Worm (Caenorhabditis elegans) whole organism, L4 larva: ENCODE measurements around the gene F54E2.1.

Experiments used
- F26F4.8 ChIP-seq: fragments of 200-800 bp; sonication (Bioruptor generic); conservative IDR thresholded peaks from 2 replicates; pipeline ENCODE4 v1.3.6; 2022; ENCODE audit warnings: missing genetic modification characterization, missing compliant biosample characterization
- F37D6.2 ChIP-seq: sonication (generic microtip); optimal IDR thresholded peaks from 2 replicates; lab custom pipeline; 2016; ENCODE audit warnings: mild to moderate bottlenecking, missing genetic modification characterization, missing compliant biosample characterization
- ZK546.5 ChIP-seq, 2 experiments: sonication (generic microtip); optimal IDR thresholded peaks; 2 replicates each; lab custom pipeline; 2017; ENCODE audit warnings: missing biosample characterization in 2 of 2, missing genetic modification characterization in 2 of 2
- aha-1 ChIP-seq: fragments of 150-350 bp; peaks from one replicate; lab custom pipeline; 2014; ENCODE audit warnings: missing biosample characterization, missing genetic modification characterization
- ceh-32 ChIP-seq: sonication (generic microtip); optimal IDR thresholded peaks from 2 replicates; lab custom pipeline; 2016; ENCODE audit warnings: mild to moderate bottlenecking, missing genetic modification characterization, missing compliant biosample characterization; ENCODE audit not compliant: poor library complexity
- ceh-62 ChIP-seq: sonication (generic microtip); optimal IDR thresholded peaks from 2 replicates; lab custom pipeline; 2017; ENCODE audit warnings: missing biosample characterization, missing genetic modification characterization
- daf-16 ChIP-seq, 3 experiments: sonication (generic microtip); optimal IDR thresholded peaks; 2 replicates each; lab custom pipeline; 2016 to 2017; ENCODE audit warnings: missing genetic modification characterization in 3 of 3, missing genetic modification reagents in 3 of 3, mild to moderate bottlenecking in 2 of 3, missing compliant biosample characterization in 2 of 3, missing biosample characterization in 1 of 3, moderate library complexity in 1 of 3
- dmd-6 ChIP-seq: fragments of 200-800 bp; sonication (Bioruptor generic); IDR thresholded peaks from 2 replicates; pipeline ENCODE4 v1.3.6; 2022; ENCODE audit warnings: missing genetic modification reagents, missing genetic modification characterization, missing compliant biosample characterization
- dmd-9 ChIP-seq: fragments of 200-800 bp; sonication (Bioruptor generic); IDR thresholded peaks from 2 replicates; pipeline ENCODE4 v1.3.6; 2022; ENCODE audit warnings: missing genetic modification reagents, missing genetic modification characterization, missing compliant biosample characterization
- duxl-1 ChIP-seq: sonication (generic microtip); optimal IDR thresholded peaks from 2 replicates; lab custom pipeline; 2016; ENCODE audit warnings: mild to moderate bottlenecking, missing genetic modification characterization, moderate library complexity, missing compliant biosample characterization; ENCODE audit not compliant: poor library complexity
- egl-27 ChIP-seq: sonication (generic microtip); optimal IDR thresholded peaks from 3 replicates; lab custom pipeline; 2017; ENCODE audit warnings: missing biosample characterization, missing genetic modification reagents, missing genetic modification characterization
- hlh-11 ChIP-seq: fragments of 200-800 bp; sonication (Bioruptor generic); optimal IDR thresholded peaks from 2 replicates; lab custom pipeline; 2018; ENCODE audit warnings: mild to moderate bottlenecking, missing genetic modification characterization, missing compliant biosample characterization
- hmg-1.1 ChIP-seq: fragments of 200-800 bp; sonication (Bioruptor generic); IDR thresholded peaks from 2 replicates; pipeline ENCODE4 v1.3.6; 2022; ENCODE audit warnings: missing genetic modification reagents, missing genetic modification characterization, missing compliant biosample characterization
- jun-1 ChIP-seq: fragments of 150-350 bp; optimal IDR thresholded peaks from 2 replicates; lab custom pipeline; 2014; ENCODE audit warnings: missing biosample characterization, missing genetic modification reagents, missing genetic modification characterization
- lim-7 ChIP-seq: fragments of 200-800 bp; sonication (Bioruptor generic); IDR thresholded peaks from 2 replicates; pipeline ENCODE4 v1.3.6; 2022; ENCODE audit warnings: missing genetic modification characterization, missing compliant biosample characterization
- lin-29 ChIP-seq: fragments of 200-800 bp; sonication (Bioruptor generic); IDR thresholded peaks from 2 replicates; pipeline ENCODE4 v1.3.6; 2022; ENCODE audit warnings: missing genetic modification reagents, missing genetic modification characterization, missing compliant biosample characterization
- madf-5 ChIP-seq, 2 experiments: fragments of 200-800 bp; sonication (Bioruptor generic); IDR thresholded peaks; 2 replicates each; pipeline ENCODE4 v1.3.6; 2022; ENCODE audit warnings: missing compliant biosample characterization in 2 of 2, missing genetic modification characterization in 2 of 2
- mdl-1 ChIP-seq, 2 experiments: fragments of 150-350 bp in 1 of 2; sonication (generic microtip) in 1 of 2; optimal IDR thresholded peaks; 2 replicates each; lab custom pipeline; 2014 to 2017; ENCODE audit warnings: missing biosample characterization in 2 of 2, missing genetic modification characterization in 2 of 2
- mdt-29 ChIP-seq: fragments of 200-800 bp; sonication (Bioruptor generic); IDR thresholded peaks from 2 replicates; pipeline ENCODE4 v1.3.6; 2022; ENCODE audit warnings: missing genetic modification reagents, missing genetic modification characterization, missing compliant biosample characterization
- mxl-2 ChIP-seq: fragments of 200-800 bp; sonication (Bioruptor generic); conservative IDR thresholded peaks from 2 replicates; pipeline ENCODE4 v1.3.6; 2022; ENCODE audit warnings: missing genetic modification reagents, missing genetic modification characterization, missing compliant biosample characterization
- nhr-102 ChIP-seq: sonication (generic microtip); optimal IDR thresholded peaks from 2 replicates; lab custom pipeline; 2016; ENCODE audit warnings: mild to moderate bottlenecking, missing genetic modification characterization, moderate library complexity, missing compliant biosample characterization
- nhr-11 ChIP-seq: fragments of 150-350 bp; optimal IDR thresholded peaks from 2 replicates; lab custom pipeline; 2014; ENCODE audit warnings: missing biosample characterization, missing genetic modification characterization
- nhr-237 ChIP-seq: sonication (generic microtip); optimal IDR thresholded peaks from 2 replicates; lab custom pipeline; 2017; ENCODE audit warnings: missing biosample characterization, missing genetic modification characterization
- nhr-25 ChIP-seq: sonication (generic microtip); optimal IDR thresholded peaks from 2 replicates; lab custom pipeline; 2017; ENCODE audit warnings: missing genetic modification characterization, mild to moderate bottlenecking, missing compliant biosample characterization, antibody characterized with exemption, moderate library complexity, borderline replicate concordance; ENCODE audit not compliant: insufficient read depth
- nhr-28 ChIP-seq: fragments of 150-350 bp; optimal IDR thresholded peaks from 2 replicates; lab custom pipeline; 2014; ENCODE audit warnings: missing biosample characterization, missing genetic modification characterization
- nhr-41 ChIP-seq: fragments of 200-800 bp; sonication (Bioruptor generic); IDR thresholded peaks from 2 replicates; pipeline ENCODE4 v1.3.6; 2022; ENCODE audit warnings: missing genetic modification reagents, missing genetic modification characterization, missing compliant biosample characterization
- nhr-48 ChIP-seq: sonication (generic microtip); optimal IDR thresholded peaks from 2 replicates; lab custom pipeline; 2016; ENCODE audit warnings: mild to moderate bottlenecking, missing genetic modification characterization, missing compliant biosample characterization
- nhr-77 ChIP-seq: fragments of 150-350 bp; optimal IDR thresholded peaks from 2 replicates; lab custom pipeline; 2014; ENCODE audit warnings: missing biosample characterization, missing genetic modification characterization
- php-3 ChIP-seq: fragments of 200-800 bp; sonication (Bioruptor generic); IDR thresholded peaks from 2 replicates; pipeline ENCODE4 v1.3.6; 2022; ENCODE audit warnings: missing genetic modification reagents, missing genetic modification characterization, missing compliant biosample characterization
- rbr-2 ChIP-seq: sonication (generic microtip); optimal IDR thresholded peaks from 2 replicates; lab custom pipeline; 2016; ENCODE audit warnings: missing genotype, missing genetic modification characterization, missing compliant biosample characterization
- saeg-2 ChIP-seq: fragments of 200-800 bp; sonication (Bioruptor generic); IDR thresholded peaks from 2 replicates; pipeline ENCODE4 v1.3.6; 2022; ENCODE audit warnings: missing genetic modification reagents, missing genetic modification characterization, missing compliant biosample characterization
- spr-1 ChIP-seq: sonication (generic microtip); optimal IDR thresholded peaks from 2 replicates; lab custom pipeline; 2016; ENCODE audit warnings: mild to moderate bottlenecking, missing genetic modification characterization, missing compliant biosample characterization
- tag-97 ChIP-seq: fragments of 200-800 bp; sonication (Bioruptor generic); IDR thresholded peaks from 2 replicates; pipeline ENCODE4 v1.3.6; 2022; ENCODE audit warnings: missing genetic modification characterization, missing compliant biosample characterization
- tra-1 ChIP-seq: fragments of 200-800 bp; sonication (Bioruptor generic); IDR thresholded peaks from 2 replicates; pipeline ENCODE4 v1.3.6; 2022; ENCODE audit warnings: missing genetic modification reagents, missing genetic modification characterization, missing compliant biosample characterization
- unc-130 ChIP-seq: sonication (generic microtip); optimal IDR thresholded peaks from 2 replicates; lab custom pipeline; 2016; ENCODE audit warnings: missing genetic modification reagents, missing genetic modification characterization, missing compliant biosample characterization
- unc-39 ChIP-seq: sonication (generic microtip); optimal IDR thresholded peaks from 2 replicates; lab custom pipeline; 2017; ENCODE audit warnings: missing biosample characterization, missing genetic modification characterization
- unc-62 ChIP-seq, 3 experiments: fragments of 150-350 bp in 1 of 3; sonication (generic microtip); optimal IDR thresholded peaks in 2 of 3; peaks in 1 of 3; 1 replicate in 1 of 3; 2 replicates in 2 of 3; lab custom pipeline; 2014 to 2017; ENCODE audit warnings: missing biosample characterization in 3 of 3, missing genetic modification characterization in 3 of 3, missing genetic modification reagents in 3 of 3, missing genotype in 1 of 3
- zfp-3 ChIP-seq: fragments of 200-800 bp; sonication (Bioruptor generic); conservative IDR thresholded peaks from 2 replicates; pipeline ENCODE4 v1.3.6; 2022; ENCODE audit warnings: missing genetic modification reagents, missing genetic modification characterization, missing compliant biosample characterization
- ztf-11 ChIP-seq: fragments of 150-350 bp; optimal IDR thresholded peaks from 2 replicates; lab custom pipeline; 2014; ENCODE audit warnings: missing biosample characterization, missing genetic modification characterization

The F54E2.1 gene

ce11 chrV:2830817-2831216 is 20.6 kb downstream of the F54E2.1 start, which contains the start of gene srw-2:
TSS of gene srw-2 (plus strand) at chrV:2830878.
- TF ChIP-seq ceh-62 (no peak), saeg-2 (GFP tag; lab: Robert Waterston, UW) (no peak), ZK546.5 (tag; optimal IDR thresholded peaks at IDR 0.05; lab: Kevin White, UChicago) (no peak), duxl-1 (no peak), daf-16 (GFP tag; optimal IDR thresholded peaks at IDR 0.05; lab: Kevin White, UChicago) (no peak), daf-16 (tag; optimal IDR thresholded peaks at IDR 0.05; lab: Kevin White, UChicago) (no peak), mdt-29 (GFP tag; lab: Robert Waterston, UW) (no peak), unc-62 (GFP tag; optimal IDR thresholded peaks at IDR 0.05 in 1 of 2; lab: Kevin White, UChicago) (peak in 1 of 2 experiments; percentile 90), unc-62 (tag; optimal IDR thresholded peaks at IDR 0.05; lab: Kevin White, UChicago) (no peak)
- TF ChIP-seq, all 104 proteins: peak for 1

- TF ChIP-seq nhr-28 (tag; lab: Kevin White, UChicago) (no peak), dmd-6 (GFP tag; lab: Robert Waterston, UW) (no peak), mdl-1 (tag; optimal IDR thresholded peaks at IDR 0.05; lab: Kevin White, UChicago) (no peak), zfp-3 (no peak), php-3 (GFP tag; lab: Robert Waterston, UW) (no peak), ZK546.5 (tag; optimal IDR thresholded peaks at IDR 0.05; lab: Kevin White, UChicago) (no peak), lin-29 (GFP tag; lab: Robert Waterston, UW) (no peak), nhr-11 (tag; lab: Kevin White, UChicago) (no peak), unc-39 (tag; lab: Kevin White, UChicago) (no peak), lim-7 (no peak), aha-1 (no peak), spr-1 (tag; lab: Kevin White, UChicago) (no peak), F37D6.2 (tag; lab: Kevin White, UChicago) (no peak), hlh-11 (tag; lab: Kevin White, UChicago) (no peak), madf-5 (GFP tag; IDR thresholded peaks at IDR 0.05; lab: Robert Waterston, UW) (no peak), nhr-77 (tag; lab: Kevin White, UChicago) (no peak)
Observed at ce11 chrV:2832666-2833065, 22.5 kb downstream of the F54E2.1 start, which contains the start of gene srj-50. TSS of gene srj-50 (plus strand) at chrV:2832966.

ce11 chrV:2836501-2836900 is 26.3 kb downstream of the F54E2.1 start, which contains the start of gene srj-45:
TSS of gene srj-45 (minus strand) at chrV:2836601.
- no peak for TF ChIP-seq egl-27
- TF ChIP-seq nhr-77 (tag; lab: Kevin White, UChicago) = no peak
- no peak for TF ChIP-seq nhr-48 (tag; lab: Kevin White, UChicago)
- no peak for TF ChIP-seq rbr-2 (tag; lab: Kevin White, UChicago)
- no peak for TF ChIP-seq dmd-9
- no peak for TF ChIP-seq madf-5 (GFP tag; IDR thresholded peaks at IDR 0.05; lab: Robert Waterston, UW)
- no peak for TF ChIP-seq F26F4.8
- no peak for TF ChIP-seq unc-130 (GFP tag; lab: Kevin White, UChicago)
- TF ChIP-seq nhr-237 (tag; lab: Kevin White, UChicago) = no peak
- no peak for TF ChIP-seq ceh-32 (tag; lab: Kevin White, UChicago)
- TF ChIP-seq nhr-41 (GFP tag; lab: Robert Waterston, UW) = no peak
- no peak for TF ChIP-seq hmg-1.1
- TF ChIP-seq jun-1 = no peak
- no peak for TF ChIP-seq nhr-102 (tag; lab: Kevin White, UChicago)
- TF ChIP-seq tra-1 = no peak
- no peak for TF ChIP-seq ztf-11 (tag; lab: Kevin White, UChicago)
- no peak for TF ChIP-seq mxl-2 (GFP tag; lab: Robert Waterston, UW)
- TF ChIP-seq nhr-25 (tag; lab: Kevin White, UChicago) = no peak
- no peak for TF ChIP-seq tag-97 (GFP tag; lab: Robert Waterston, UW)
